Worm (Caenorhabditis elegans) whole organism, mixed stage, embryonic: ENCODE measurements around the gene lips-9.

Experiments used
- blmp-1 ChIP-seq: fragments of 150-350 bp; optimal IDR thresholded peaks from 2 replicates; lab custom pipeline; 2014; ENCODE audit warnings: missing biosample characterization, missing genetic modification characterization
- ceh-83 ChIP-seq: fragments of 200-800 bp; sonication (Bioruptor generic); optimal IDR thresholded peaks from 2 replicates; lab custom pipeline; 2018; ENCODE audit warnings: mild to moderate bottlenecking, missing genetic modification characterization, missing compliant biosample characterization
- ces-1 ChIP-seq: fragments of 150-350 bp; optimal IDR thresholded peaks from 2 replicates; lab custom pipeline; 2014; ENCODE audit warnings: missing biosample characterization, missing genetic modification reagents, missing genetic modification characterization
- elt-1 ChIP-seq: sonication (generic microtip); optimal IDR thresholded peaks from 2 replicates; lab custom pipeline; 2017; ENCODE audit warnings: missing genetic modification characterization, mild to moderate bottlenecking, missing compliant biosample characterization, antibody characterized with exemption, moderate library complexity, borderline replicate concordance; ENCODE audit not compliant: insufficient read depth
- elt-3 ChIP-seq: fragments of 150-350 bp; optimal IDR thresholded peaks from 2 replicates; lab custom pipeline; 2014; ENCODE audit warnings: missing biosample characterization, missing genetic modification characterization
- ham-2 ChIP-seq: fragments of 200-800 bp; sonication (Bioruptor generic); optimal IDR thresholded peaks from 2 replicates; lab custom pipeline; 2018; ENCODE audit warnings: mild to moderate bottlenecking, missing genetic modification characterization, missing compliant biosample characterization
- mep-1 ChIP-seq: fragments of 150-350 bp; optimal IDR thresholded peaks from 2 replicates; lab custom pipeline; 2017; ENCODE audit warnings: missing biosample characterization, missing genetic modification reagents, missing genetic modification characterization, inconsistent platforms
- nhr-12 ChIP-seq: fragments of 150-350 bp; optimal IDR thresholded peaks from 2 replicates; lab custom pipeline; 2014; ENCODE audit warnings: missing biosample characterization, missing genetic modification characterization
- nhr-28 ChIP-seq: fragments of 150-350 bp; optimal IDR thresholded peaks from 2 replicates; lab custom pipeline; 2014; ENCODE audit warnings: missing biosample characterization, missing genetic modification characterization
- unc-39 ChIP-seq: fragments of 150-350 bp; optimal IDR thresholded peaks from 2 replicates; lab custom pipeline; 2014; ENCODE audit warnings: missing biosample characterization, missing genetic modification characterization
- ztf-11 ChIP-seq: fragments of 150-350 bp; optimal IDR thresholded peaks from 2 replicates; lab custom pipeline; 2014; ENCODE audit warnings: missing biosample characterization, missing genetic modification characterization

ce11 chrII:12925551-12925950 is 9.6 kb downstream of the lips-9 start, which contains the start of gene F58G1.8:
- no peak for TF ChIP-seq nhr-28 (tag; lab: Kevin White, UChicago)
- TF ChIP-seq elt-1: no peak
- TF ChIP-seq ztf-11 (tag; lab: Kevin White, UChicago): no peak
- no peak for TF ChIP-seq nhr-12 (tag; lab: Kevin White, UChicago)
- no peak for TF ChIP-seq ces-1 (GFP tag; lab: Kevin White, UChicago)
- no peak for TF ChIP-seq blmp-1 (tag; lab: Kevin White, UChicago)
- no peak for TF ChIP-seq ham-2
- TF ChIP-seq elt-3 (tag; lab: Kevin White, UChicago): no peak
- TF ChIP-seq unc-39 (tag; lab: Kevin White, UChicago): no peak
- no peak for TF ChIP-seq mep-1
- TF ChIP-seq ceh-83: no peak
